Worm (Caenorhabditis elegans) whole organism, mixed stage, embryonic: ENCODE results near the gene prp-8.

Experiments
- ces-1 ChIP-seq: fragments of 150-350 bp; optimal IDR thresholded peaks from 2 replicates; lab custom pipeline; 2014; ENCODE audit warnings: missing biosample characterization, missing genetic modification reagents, missing genetic modification characterization
- elt-1 ChIP-seq: sonication (generic microtip); optimal IDR thresholded peaks from 2 replicates; lab custom pipeline; 2017; ENCODE audit warnings: missing genetic modification characterization, mild to moderate bottlenecking, missing compliant biosample characterization, antibody characterized with exemption, moderate library complexity, borderline replicate concordance; ENCODE audit not compliant: insufficient read depth
- lin-13 ChIP-seq: fragments of 150-350 bp; optimal IDR thresholded peaks from 2 replicates; lab custom pipeline; 2014; ENCODE audit warnings: missing biosample characterization, missing genetic modification characterization
- lsy-2 ChIP-seq: fragments of 150-350 bp; optimal IDR thresholded peaks from 2 replicates; lab custom pipeline; 2014; ENCODE audit warnings: missing biosample characterization, missing genetic modification characterization
- mab-5 ChIP-seq: fragments of 150-350 bp; optimal IDR thresholded peaks from 2 replicates; lab custom pipeline; 2014; ENCODE audit warnings: missing biosample characterization, missing genetic modification characterization
- mep-1 ChIP-seq: fragments of 150-350 bp; optimal IDR thresholded peaks from 2 replicates; lab custom pipeline; 2017; ENCODE audit warnings: missing biosample characterization, missing genetic modification reagents, missing genetic modification characterization, inconsistent platforms
- nhr-237 ChIP-seq: fragments of 150-350 bp; optimal IDR thresholded peaks from 2 replicates; lab custom pipeline; 2014; ENCODE audit warnings: missing biosample characterization, missing genetic modification characterization
- nhr-28 ChIP-seq: fragments of 150-350 bp; optimal IDR thresholded peaks from 2 replicates; lab custom pipeline; 2014; ENCODE audit warnings: missing biosample characterization, missing genetic modification characterization
- nhr-76 ChIP-seq: sonication (generic microtip); optimal IDR thresholded peaks from 2 replicates; lab custom pipeline; 2017; ENCODE audit warnings: missing biosample characterization, missing genetic modification characterization
- pha-4 ChIP-seq: fragments of 150-350 bp; optimal IDR thresholded peaks from 2 replicates; lab custom pipeline; 2018; ENCODE audit warnings: missing biosample characterization, missing genetic modification reagents, missing genetic modification characterization
- snpc-4 ChIP-seq: fragments of 150-350 bp; optimal IDR thresholded peaks from 2 replicates; lab custom pipeline; 2014; ENCODE audit warnings: missing biosample characterization, missing genetic modification characterization
- unc-39 ChIP-seq: fragments of 150-350 bp; optimal IDR thresholded peaks from 2 replicates; lab custom pipeline; 2014; ENCODE audit warnings: missing biosample characterization, missing genetic modification characterization
- unc-62 ChIP-seq: fragments of 150-350 bp; optimal IDR thresholded peaks from 2 replicates; lab custom pipeline; 2014; ENCODE audit warnings: missing biosample characterization, missing genetic modification reagents, missing genetic modification characterization

ce11 chrIII:8220081-8220480 is 55.9 kb downstream of the prp-8 start:
- TF ChIP-seq ces-1: no peak
- TF ChIP-seq lin-13 (tag; lab: Kevin White, UChicago): no peak
- TF ChIP-seq elt-1 (tag; lab: Kevin White, UChicago): no peak
- no peak for TF ChIP-seq lsy-2
- TF ChIP-seq nhr-28 (tag; lab: Kevin White, UChicago): no peak
- no peak for TF ChIP-seq nhr-237 (tag; lab: Kevin White, UChicago)
- no peak for TF ChIP-seq snpc-4 (tag; lab: Kevin White, UChicago)
- TF ChIP-seq unc-39: no peak
- no peak for TF ChIP-seq unc-62 (GFP tag; lab: Kevin White, UChicago)
- no peak for TF ChIP-seq pha-4 (tag; lab: Kevin White, UChicago)
- TF ChIP-seq mep-1: no peak
- no peak for TF ChIP-seq nhr-76 (tag; lab: Kevin White, UChicago)
- no peak for TF ChIP-seq mab-5 (tag; lab: Kevin White, UChicago)
